Fruit fly (Drosophila melanogaster): Measurements from ENCODE around the gene CG7573.
A peak's percentile ranks its signal among the peaks of the same experiment; 100 is the strongest.

Gene CG7573

dm6 chr3L:11303414-11304205 lies 7.9 kb upstream of the CG7573 start (continued):
- TF ChIP-seq twi (tag; optimal IDR thresholded peaks at IDR 0.05), result no peak
- no peak for TF ChIP-seq Stat92E (GFP tag; optimal IDR thresholded peaks at IDR 0.05)
- TF ChIP-seq CG2116 (GFP tag; optimal IDR thresholded peaks at IDR 0.05), result no peak
- TF ChIP-seq gem (tag; optimal IDR thresholded peaks at IDR 0.05), result peak; percentile 64
- TF ChIP-seq eve (GFP tag; optimal IDR thresholded peaks at IDR 0.05), result peak in 1 of 2 experiments; percentile 73
- TF ChIP-seq tll (GFP tag; optimal IDR thresholded peaks at IDR 0.05), result no peak
- peak; percentile 33 for TF ChIP-seq Hsf (GFP tag; optimal IDR thresholded peaks at IDR 0.05)
- peak; percentile 63 for TF ChIP-seq CG4820 (GFP tag; optimal IDR thresholded peaks at IDR 0.05)
- TF ChIP-seq fd3F (GFP tag; optimal IDR thresholded peaks at IDR 0.05), result no peak
- no peak for TF ChIP-seq CG3163 (GFP tag; optimal IDR thresholded peaks at IDR 0.05)
- TF ChIP-seq zfh1 (GFP tag; IDR thresholded peaks at IDR 0.05), result peak; percentile 24; the same call in 1 of the 3 replicates
- TF ChIP-seq CG3995 (GFP tag; optimal IDR thresholded peaks at IDR 0.05), result no peak
- TF ChIP-seq zen2 (GFP tag; IDR thresholded peaks at IDR 0.05; ENCODE audit: partially characterized antibody), result no peak
- no peak for TF ChIP-seq Sin3A (optimal IDR thresholded peaks at IDR 0.05)
- no peak for TF ChIP-seq CG10462 (GFP tag; optimal IDR thresholded peaks at IDR 0.05)
- peak; percentile 25 for TF ChIP-seq CG1529 (GFP tag; optimal IDR thresholded peaks at IDR 0.05)
- no peak for TF ChIP-seq CG18764 (GFP tag; optimal IDR thresholded peaks at IDR 0.05)
- no peak for TF ChIP-seq rib (GFP tag; IDR thresholded peaks at IDR 0.05)
- peak; percentile 34 for TF ChIP-seq CG1602 (GFP tag; optimal IDR thresholded peaks at IDR 0.05)
- no peak for TF ChIP-seq MBD-R2 (GFP tag; IDR thresholded peaks at IDR 0.05)
- no peak for TF ChIP-seq klu (GFP tag; IDR thresholded peaks at IDR 0.05)
- peak; percentile 32 for TF ChIP-seq CG10267 (tag; optimal IDR thresholded peaks at IDR 0.05)
- no peak for TF ChIP-seq HmgD (GFP tag; optimal IDR thresholded peaks at IDR 0.05)
- no peak for TF ChIP-seq CG2202 (tag; optimal IDR thresholded peaks at IDR 0.05)
- TF ChIP-seq CG18011 (GFP tag; optimal IDR thresholded peaks at IDR 0.05), result no peak
- TF ChIP-seq p53 (GFP tag; optimal IDR thresholded peaks at IDR 0.05), result no peak
- TF ChIP-seq CG6175 (GFP tag; IDR thresholded peaks at IDR 0.05), result peak; percentile 19; the same call in 1 of the 3 replicates
- no peak for TF ChIP-seq Jarid2 (GFP tag; optimal IDR thresholded peaks at IDR 0.05)
- no peak for TF ChIP-seq Dll (GFP tag; IDR thresholded peaks at IDR 0.05; ENCODE audit: partially characterized antibody)
- TF ChIP-seq hb (GFP tag; IDR thresholded peaks at IDR 0.05; ENCODE audit: partially characterized antibody), result 0 out of 3 replicates have a peak, but pooled peaks have one; percentile 37
- no peak for TF ChIP-seq hth (optimal IDR thresholded peaks at IDR 0.05)
- 0 out of 2 replicates have a peak, but pooled peaks have one; percentile 15 for TF ChIP-seq CG8765 (GFP tag; IDR thresholded peaks at IDR 0.05)
- TF ChIP-seq CG11456 (GFP tag; IDR thresholded peaks at IDR 0.05), result peak; percentile 1; the same call in 1 of the 3 replicates
- TF ChIP-seq grau (tag; optimal IDR thresholded peaks at IDR 0.05), result peak; percentile 55
- TF ChIP-seq CG9437 (GFP tag; optimal IDR thresholded peaks at IDR 0.05), result no peak
- TF ChIP-seq nau (GFP tag; optimal IDR thresholded peaks at IDR 0.05), result peak; percentile 5
- TF ChIP-seq cato (GFP tag; optimal IDR thresholded peaks at IDR 0.05; ENCODE audit: borderline replicate concordance), result no peak
- TF ChIP-seq Dbx (GFP tag; IDR thresholded peaks at IDR 0.05), result no peak
- no peak for TF ChIP-seq fu2 (GFP tag; optimal IDR thresholded peaks at IDR 0.05)
- no peak for TF ChIP-seq TFAM (GFP tag; optimal IDR thresholded peaks at IDR 0.05)
- no peak for TF ChIP-seq Gsc (GFP tag; IDR thresholded peaks at IDR 0.05)
- no peak for TF ChIP-seq mirr (GFP tag; optimal IDR thresholded peaks at IDR 0.05)
- TF ChIP-seq CG17385 (GFP tag; optimal IDR thresholded peaks at IDR 0.05), result peak; percentile 18
- no peak for TF ChIP-seq repo (GFP tag; optimal IDR thresholded peaks at IDR 0.05)
- no peak for TF ChIP-seq Spps (tag; optimal IDR thresholded peaks at IDR 0.05)
- TF ChIP-seq Bgb (GFP tag; IDR thresholded peaks at IDR 0.05; ENCODE audit: partially characterized antibody), result no peak
- TF ChIP-seq Adf1 (GFP tag; IDR thresholded peaks at IDR 0.05), result no peak
- TF ChIP-seq ab (GFP tag; optimal IDR thresholded peaks at IDR 0.05), result no peak
- TF ChIP-seq Rfx (GFP tag; IDR thresholded peaks at IDR 0.05), result no peak
- TF ChIP-seq CG17359 (tag; optimal IDR thresholded peaks at IDR 0.05), result peak; percentile 8

Data from whole organism, embryonic.